Worm (Caenorhabditis elegans): ENCODE measurements around the gene kcnl-1.

Gene kcnl-1

DNA sequence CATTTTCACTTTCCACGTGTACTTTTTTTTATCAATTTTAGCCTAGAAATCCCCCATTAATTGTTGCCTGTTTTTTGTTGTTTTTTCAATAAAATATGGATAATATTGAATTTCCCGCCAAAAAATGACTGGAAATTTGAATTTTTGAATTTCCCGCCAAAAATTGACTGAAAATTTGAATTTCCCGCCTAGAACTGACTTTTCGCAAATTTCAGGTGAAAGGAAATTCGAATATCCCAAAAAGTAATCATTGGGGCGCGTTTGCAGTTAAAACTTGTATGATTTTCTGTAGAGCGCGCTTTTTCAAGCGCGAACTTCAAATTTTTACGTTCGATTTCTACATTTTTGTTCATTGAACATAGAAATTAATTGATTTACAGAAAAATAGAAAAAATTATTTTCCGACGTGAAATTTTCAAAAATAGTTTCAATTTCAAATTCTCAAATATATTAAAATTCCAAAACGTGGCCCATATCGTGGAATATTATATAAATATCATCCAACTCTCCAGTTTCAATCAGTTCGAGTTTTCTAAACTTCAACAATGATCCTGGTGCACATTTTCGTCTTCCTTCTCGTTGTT lies 80.5 kb downstream of the kcnl-1 start, which contains the start of gene Y43F8C.9 (continued):
- TF ChIP-seq unc-130 (GFP tag; optimal IDR thresholded peaks at IDR 0.05) (no peak), F22D6.2 (tag; optimal IDR thresholded peaks at IDR 0.05) (no peak), dpl-1 (GFP tag; optimal IDR thresholded peaks at IDR 0.05) (peak; percentile 6), hmg-20 (GFP tag; IDR thresholded peaks at IDR 0.05) (no peak), ccch-3 (GFP tag; optimal IDR thresholded peaks at IDR 0.05) (no peak), Y79H2A.3 (GFP tag; conservative IDR thresholded peaks at IDR 0.05) (no peak), pha-4 (tag; optimal IDR thresholded peaks at IDR 0.05) (no peak), F37B4.10 (GFP tag; IDR thresholded peaks at IDR 0.05) (no peak), D2030.7 (GFP tag; IDR thresholded peaks at IDR 0.05) (0 out of 2 replicates have a peak, but pooled peaks have one; percentile 20), tbx-9 (tag; optimal IDR thresholded peaks at IDR 0.05; ENCODE audit: borderline replicate concordance) (no peak), B0261.1 (tag; optimal IDR thresholded peaks at IDR 0.05) (no peak)

DNA sequence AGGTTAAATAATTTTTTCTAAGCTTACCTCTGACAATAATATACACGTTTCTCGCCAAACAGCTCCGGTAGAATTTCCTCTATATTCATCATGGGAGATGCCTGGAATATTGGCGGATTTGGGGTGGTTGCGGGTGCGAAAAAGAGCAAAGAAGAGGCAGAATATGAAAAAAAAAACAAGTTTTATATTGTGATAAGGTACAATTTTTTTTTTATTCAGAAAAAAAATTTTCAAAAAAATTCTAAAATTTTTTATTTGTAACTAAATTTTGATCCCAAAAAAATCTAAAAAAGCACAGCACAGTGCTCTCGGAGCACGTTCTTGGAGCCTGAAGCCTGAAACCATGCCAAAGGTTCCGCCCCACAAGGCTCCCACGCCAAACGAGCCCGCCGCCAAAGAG lies 90.0 kb downstream of the kcnl-1 start, which contains the start of gene dmd-3:
dmd-3 (minus strand) TSS at position 101 of the 400 bp plus-strand sequence.
- TF ChIP-seq ceh-91 (GFP tag; IDR thresholded peaks at IDR 0.05), result no peak
- no peak for TF ChIP-seq rpc-1 (optimal IDR thresholded peaks at IDR 0.05)
- TF ChIP-seq rpc-1 (tag; optimal IDR thresholded peaks at IDR 0.05), result peak; percentile 3
